Worm (Caenorhabditis elegans): Measurements from ENCODE around the gene Y17G9B.8.
A peak's percentile ranks its signal among the peaks of the same experiment; 100 is the strongest.

Y17G9B.8 gene

DNA sequence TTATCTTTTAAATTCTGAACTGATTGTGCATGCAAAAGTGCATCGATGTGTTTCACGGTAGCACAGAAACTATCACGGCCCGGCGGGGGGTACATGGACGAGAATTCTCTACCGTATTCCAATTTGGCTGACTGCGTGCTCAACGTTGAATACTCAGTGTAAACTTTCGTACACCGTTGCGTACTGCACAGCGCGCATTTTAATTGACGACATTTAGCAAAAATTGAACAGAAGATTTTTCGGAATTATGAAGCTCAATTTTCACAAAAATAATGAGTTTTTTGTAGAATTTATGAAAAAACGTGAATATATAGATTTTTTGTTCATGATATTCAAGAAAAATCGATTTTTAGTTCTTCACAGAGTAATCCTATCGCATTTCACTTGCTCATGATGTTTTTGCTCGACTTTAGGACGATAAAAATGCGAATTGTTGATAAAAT lies 33.1 kb downstream of the Y17G9B.8 start (continued):
- TF ChIP-seq ets-5 (GFP tag; IDR thresholded peaks at IDR 0.05) (peak; percentile 99), pax-3 (tag; optimal IDR thresholded peaks at IDR 0.05) (peak; percentile 87), sox-4 (tag; optimal IDR thresholded peaks at IDR 0.05) (peak; percentile 81), nhr-90 (tag; optimal IDR thresholded peaks at IDR 0.05; ENCODE audit: poor library complexity) (peak; percentile 90), unc-86 (tag; optimal IDR thresholded peaks at IDR 0.05) (peak; percentile 79), lin-14 (GFP tag; optimal IDR thresholded peaks at IDR 0.05) (peak; percentile 84), elt-3 (tag; optimal IDR thresholded peaks at IDR 0.05) (peak in 1 of 6 experiments; percentile 14), zip-4 (GFP tag; optimal IDR thresholded peaks at IDR 0.05) (peak; percentile 63), C34B4.2 (tag; optimal IDR thresholded peaks at IDR 0.05) (peak; percentile 20), tbx-2 (tag; optimal IDR thresholded peaks at IDR 0.05) (peak; percentile 81), nhr-85 (tag) (peak; percentile 93), mep-1 (tag; optimal IDR thresholded peaks at IDR 0.05) (peak; percentile 5), lsy-2 (tag; optimal IDR thresholded peaks at IDR 0.05) (peak; percentile 95 to 96), ceh-8 (GFP tag; optimal IDR thresholded peaks at IDR 0.05) (peak; percentile 68)

DNA sequence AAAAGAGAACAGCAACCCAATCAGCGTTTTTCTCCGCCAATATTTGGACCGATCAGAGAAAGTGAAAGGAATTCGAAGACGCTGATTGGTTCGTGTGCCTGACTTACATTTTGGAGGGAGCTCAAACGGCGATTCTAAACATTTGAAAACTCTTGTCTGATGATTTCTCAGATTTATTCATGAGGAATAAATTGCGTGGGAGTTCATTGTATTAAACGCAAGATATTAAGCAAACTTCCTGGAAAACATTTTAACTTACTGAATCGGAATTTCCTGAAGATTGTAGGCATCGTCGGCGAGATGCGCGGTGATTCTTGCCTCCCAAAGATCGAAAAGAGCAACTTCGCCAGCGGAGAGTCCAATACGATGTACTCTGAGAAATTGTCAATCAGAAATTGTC lies 34.1 kb downstream of the Y17G9B.8 start, which contains the start of gene K08F11.1:
K08F11.1 (plus strand) TSS at position 301 of the 400 bp plus-strand sequence.
- TF ChIP-seq unc-130 (tag; optimal IDR thresholded peaks at IDR 0.05) (no peak), sptf-1 (tag; optimal IDR thresholded peaks at IDR 0.05) (no peak), fkh-10 (GFP tag; optimal IDR thresholded peaks at IDR 0.05) (no peak), hlh-17 (GFP tag; optimal IDR thresholded peaks at IDR 0.05; ENCODE audit: borderline replicate concordance) (no peak), mab-9 (GFP tag; IDR thresholded peaks at IDR 0.05) (no peak), nhr-12 (tag; optimal IDR thresholded peaks at IDR 0.05) (no peak), xbp-1 (tag; optimal IDR thresholded peaks at IDR 0.05) (no peak), ets-5 (GFP tag; IDR thresholded peaks at IDR 0.05) (no peak), alr-1 (tag; optimal IDR thresholded peaks at IDR 0.05; ENCODE audit: borderline replicate concordance) (no peak), hpl-2 (GFP tag; optimal IDR thresholded peaks at IDR 0.05) (no peak)

DNA sequence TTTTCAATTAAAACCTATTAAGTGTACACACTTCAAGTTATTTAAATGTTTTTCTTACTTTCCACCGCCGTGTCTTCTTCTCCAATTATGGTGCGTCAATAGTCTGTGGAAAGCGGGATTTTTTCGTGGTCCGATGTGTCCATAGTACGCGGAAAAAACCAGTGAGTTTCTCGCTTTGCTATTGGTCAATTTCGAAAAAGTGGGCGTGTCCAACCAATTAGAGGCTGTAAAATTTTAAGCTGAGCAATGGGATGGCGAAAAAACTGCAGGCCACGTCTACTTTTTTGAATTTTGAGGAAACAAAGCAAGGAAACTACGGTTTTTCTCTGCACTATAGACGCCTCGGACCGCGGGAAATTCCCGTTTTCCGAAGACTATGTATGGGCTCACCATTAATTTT lies 35.0 kb downstream of the Y17G9B.8 start:
- TF ChIP-seq zip-4 (GFP tag; optimal IDR thresholded peaks at IDR 0.05) = no peak

DNA sequence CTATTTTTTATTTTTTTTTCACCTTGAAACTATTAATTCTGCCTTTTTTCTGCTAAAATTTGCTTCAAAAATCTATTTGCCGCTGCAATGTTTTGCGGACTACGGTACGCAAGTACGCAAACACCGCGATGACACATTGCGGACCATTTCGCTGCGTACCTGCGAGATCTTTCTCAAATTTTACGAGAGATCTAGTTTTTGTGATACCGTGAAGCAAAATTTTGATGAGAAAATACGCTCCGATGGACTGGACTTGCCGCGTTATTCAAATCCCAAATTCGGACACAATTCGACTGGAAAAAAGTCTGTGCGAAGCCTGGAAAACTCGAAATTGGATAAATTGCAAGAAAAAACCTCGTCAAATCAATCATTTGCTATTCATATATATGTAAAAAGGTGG lies 38.1 kb downstream of the Y17G9B.8 start:
- TF ChIP-seq tbx-2 (tag; optimal IDR thresholded peaks at IDR 0.05) (peak; percentile 39), lin-14 (GFP tag; optimal IDR thresholded peaks at IDR 0.05) (peak; percentile 47), ceh-88 (GFP tag; IDR thresholded peaks at IDR 0.05) (peak; percentile 97), xbp-1 (tag; optimal IDR thresholded peaks at IDR 0.05) (peak; percentile 44), rnt-1 (tag; optimal IDR thresholded peaks at IDR 0.05) (peak; percentile 64), dpl-1 (GFP tag; optimal IDR thresholded peaks at IDR 0.05) (peak in 2 of 3 experiments; percentile 50), nhr-71 (tag; optimal IDR thresholded peaks at IDR 0.05) (peak; percentile 71), nhr-85 (tag) (peak; percentile 58), efl-1 (optimal IDR thresholded peaks at IDR 0.05) (peak; percentile 36 to 60), efl-1 (GFP tag; optimal IDR thresholded peaks at IDR 0.05 in 1 of 2) (peak; percentile 63 to 75), mab-9 (GFP tag; IDR thresholded peaks at IDR 0.05) (peak; percentile 93), C04F5.9 (tag; optimal IDR thresholded peaks at IDR 0.05) (peak; percentile 3), lsy-2 (tag; optimal IDR thresholded peaks at IDR 0.05) (peak; percentile 61 to 89), swsn-7 (tag; optimal IDR thresholded peaks at IDR 0.05) (peak; percentile 24), unc-86 (tag; optimal IDR thresholded peaks at IDR 0.05) (peak; percentile 29), F16B12.6 (tag; optimal IDR thresholded peaks at IDR 0.05) (peak; percentile 61), dsc-1 (tag; optimal IDR thresholded peaks at IDR 0.05) (peak; percentile 32), nhr-47 (tag; optimal IDR thresholded peaks at IDR 0.05) (peak; percentile 77), snu-23 (GFP tag; optimal IDR thresholded peaks at IDR 0.05) (peak; percentile 42), nhr-19 (GFP tag; conservative IDR thresholded peaks at IDR 0.05) (peak; percentile 98), fkh-8 (tag; optimal IDR thresholded peaks at IDR 0.05) (peak; percentile 60), grh-1 (GFP tag; IDR thresholded peaks at IDR 0.05) (peak; percentile 97), lin-35 (GFP tag; optimal IDR thresholded peaks at IDR 0.05) (peak; percentile 31 to 60), unc-98 (GFP tag; IDR thresholded peaks at IDR 0.05) (peak; percentile 95), isw-1 (GFP tag; IDR thresholded peaks at IDR 0.05) (peak; percentile 95), nhr-20 (tag; optimal IDR thresholded peaks at IDR 0.05) (peak; percentile 46)

Data from whole organism, L1 larva.